Worm (Caenorhabditis elegans): ENCODE data around the gene C53A5.13.

C53A5.13 gene

ce11 chrV:14506713-14507675, 39.7 kb upstream of the C53A5.13 start:
- TF ChIP-seq elt-2 (tag; optimal IDR thresholded peaks at IDR 0.05), result peak; percentile 3
- no peak for TF ChIP-seq hlh-15 (tag; optimal IDR thresholded peaks at IDR 0.05)
- peak; percentile 22 for TF ChIP-seq rnt-1 (tag; optimal IDR thresholded peaks at IDR 0.05)
- TF ChIP-seq unc-55 (GFP tag; optimal IDR thresholded peaks at IDR 0.05), result peak; percentile 6

- no peak for TF ChIP-seq madf-2 (tag; optimal IDR thresholded peaks at IDR 0.05)
- TF ChIP-seq unc-55 (GFP tag; optimal IDR thresholded peaks at IDR 0.05), result no peak
- peak; percentile 77 for TF ChIP-seq ref-2 (tag; optimal IDR thresholded peaks at IDR 0.05)
- TF ChIP-seq ama-1 (optimal IDR thresholded peaks at IDR 0.05), result no peak
- no peak for TF ChIP-seq dve-1 (tag; optimal IDR thresholded peaks at IDR 0.05)
- no peak for TF ChIP-seq ttx-3 (tag; optimal IDR thresholded peaks at IDR 0.05)
- no peak for TF ChIP-seq sox-4 (tag; optimal IDR thresholded peaks at IDR 0.05)
- no peak for TF ChIP-seq rnt-1 (tag; optimal IDR thresholded peaks at IDR 0.05)
- no peak for TF ChIP-seq fkh-10 (GFP tag; optimal IDR thresholded peaks at IDR 0.05)
- no peak for TF ChIP-seq unc-86 (tag; optimal IDR thresholded peaks at IDR 0.05)
- no peak for TF ChIP-seq zip-5 (tag; optimal IDR thresholded peaks at IDR 0.05)
- peak; percentile 4 for TF ChIP-seq T23F11.4 (GFP tag; optimal IDR thresholded peaks at IDR 0.05)
- no peak for TF ChIP-seq ztf-16 (tag; optimal IDR thresholded peaks at IDR 0.05)
- no peak for TF ChIP-seq ahr-1 (tag; optimal IDR thresholded peaks at IDR 0.05)
- no peak for TF ChIP-seq pat-9 (tag; optimal IDR thresholded peaks at IDR 0.05)
- no peak for TF ChIP-seq pax-1 (tag; optimal IDR thresholded peaks at IDR 0.05)
- TF ChIP-seq npax-4 (tag; optimal IDR thresholded peaks at IDR 0.05), result no peak
Observed at ce11 chrV:14508005-14508521, 38.6 kb upstream of the C53A5.13 start, which contains the start of gene R02D5.1. R02D5.1 (plus strand) TSS chrV:14508249.

- no peak for TF ChIP-seq fkh-10 (GFP tag; optimal IDR thresholded peaks at IDR 0.05)
- no peak for TF ChIP-seq nhr-232 (tag; optimal IDR thresholded peaks at IDR 0.05)
- no peak for TF ChIP-seq K09A11.1 (tag; optimal IDR thresholded peaks at IDR 0.05; ENCODE audit: insufficient read depth)
- TF ChIP-seq tbx-2 (tag; optimal IDR thresholded peaks at IDR 0.05), result no peak
- TF ChIP-seq fkh-6 (tag; optimal IDR thresholded peaks at IDR 0.05), result no peak
Observed at ce11 chrV:14508556-14508955, 38.1 kb upstream of the C53A5.13 start.

ce11 chrV:14510746-14511145, 35.9 kb upstream of the C53A5.13 start, which contains the start of gene R02D5.9:
R02D5.9 (minus strand) TSS chrV:14511123.
- TF ChIP-seq ceh-24 (tag; optimal IDR thresholded peaks at IDR 0.05) (no peak), unc-3 (GFP tag; conservative IDR thresholded peaks at IDR 0.05) (no peak), unc-3 (tag; optimal IDR thresholded peaks at IDR 0.05) (no peak), unc-55 (GFP tag; optimal IDR thresholded peaks at IDR 0.05) (no peak), K09A11.1 (tag; optimal IDR thresholded peaks at IDR 0.05; ENCODE audit: insufficient read depth) (no peak)

ce11 chrV:14518010-14518409, 28.7 kb upstream of the C53A5.13 start, which contains the start of gene R02D5.6:
R02D5.6 (minus strand) TSS chrV:14518110.
- TF ChIP-seq Y22D7AL.16 (tag; optimal IDR thresholded peaks at IDR 0.05), result no peak
- no peak for TF ChIP-seq ceh-30 (tag; optimal IDR thresholded peaks at IDR 0.05)
- no peak for TF ChIP-seq unc-55 (GFP tag; optimal IDR thresholded peaks at IDR 0.05)
- TF ChIP-seq ceh-6 (GFP tag; optimal IDR thresholded peaks at IDR 0.05), result no peak
- no peak for TF ChIP-seq ets-4 (tag; optimal IDR thresholded peaks at IDR 0.05)
- no peak for TF ChIP-seq hlh-15 (tag; optimal IDR thresholded peaks at IDR 0.05)
- TF ChIP-seq ceh-48 (tag; optimal IDR thresholded peaks at IDR 0.05), result no peak
- TF ChIP-seq hlh-6 (tag; optimal IDR thresholded peaks at IDR 0.05), result no peak
- TF ChIP-seq K02D7.2 (tag; optimal IDR thresholded peaks at IDR 0.05), result no peak
- no peak for TF ChIP-seq ahr-1 (tag; optimal IDR thresholded peaks at IDR 0.05)
- TF ChIP-seq gmeb-2 (tag; optimal IDR thresholded peaks at IDR 0.05), result no peak
- no peak for TF ChIP-seq pqm-1 (tag; optimal IDR thresholded peaks at IDR 0.05)
- TF ChIP-seq K09A11.1 (tag; optimal IDR thresholded peaks at IDR 0.05; ENCODE audit: insufficient read depth), result no peak
